Fruit fly (Drosophila melanogaster) whole organism, embryonic: ENCODE measurements around the gene CG12592.

Experiments used
- Abd-B ChIP-seq: fragments of 200-800 bp; sonication (Bioruptor generic); optimal IDR thresholded peaks from 2 replicates; lab custom pipeline; 2018; ENCODE audit warnings: missing biosample characterization, mild to moderate bottlenecking, missing genetic modification characterization, moderate library complexity
- Atf3 ChIP-seq: fragments of 200-800 bp; sonication (Bioruptor generic); optimal IDR thresholded peaks from 3 replicates; lab custom pipeline; 2016; ENCODE audit warnings: missing biosample characterization, missing genetic modification characterization
- CG11456 ChIP-seq: fragments of 200-800 bp; sonication (Bioruptor generic); IDR thresholded peaks from 3 replicates; pipeline ENCODE4 v1.3.6; 2022; ENCODE audit warnings: missing biosample characterization, missing genetic modification characterization
- CG12104 ChIP-seq: fragments of 200-800 bp; sonication (Bioruptor generic); optimal IDR thresholded peaks from 3 replicates; lab custom pipeline; 2016; ENCODE audit warnings: missing biosample characterization, missing genetic modification characterization
- CG12236 ChIP-seq: fragments of 200-800 bp; sonication (Bioruptor generic); optimal IDR thresholded peaks from 2 replicates; lab custom pipeline; 2016; ENCODE audit warnings: missing biosample characterization, missing genetic modification characterization
- CG12299 ChIP-seq: fragments of 200-800 bp; sonication (Bioruptor generic); optimal IDR thresholded peaks from 2 replicates; lab custom pipeline; 2018; ENCODE audit warnings: missing biosample characterization, mild to moderate bottlenecking, missing genetic modification characterization
- CG12942 ChIP-seq: fragments of 200-800 bp; sonication (Bioruptor generic); optimal IDR thresholded peaks from 3 replicates; lab custom pipeline; 2016; ENCODE audit warnings: missing biosample characterization, missing genetic modification characterization
- CG13894 ChIP-seq: fragments of 200-800 bp; sonication (Bioruptor generic); optimal IDR thresholded peaks from 3 replicates; lab custom pipeline; 2018; ENCODE audit warnings: missing biosample characterization, mild to moderate bottlenecking, missing genetic modification characterization, moderate library complexity
- CG15269 ChIP-seq: fragments of 200-800 bp; sonication (Bioruptor generic); optimal IDR thresholded peaks from 2 replicates; lab custom pipeline; 2018; ENCODE audit warnings: missing biosample characterization, mild to moderate bottlenecking, missing genetic modification characterization, moderate library complexity
- CG1529 ChIP-seq: fragments of 200-800 bp; sonication (Bioruptor generic); optimal IDR thresholded peaks from 3 replicates; lab custom pipeline; 2018; ENCODE audit warnings: missing biosample characterization, missing genetic modification characterization
- CG17802 ChIP-seq: fragments of 200-800 bp; sonication (Bioruptor generic); optimal IDR thresholded peaks from 2 replicates; lab custom pipeline; 2018; ENCODE audit warnings: missing biosample characterization, mild to moderate bottlenecking, missing genetic modification characterization, moderate library complexity
- CG18011 ChIP-seq: fragments of 200-800 bp; sonication (Bioruptor generic); optimal IDR thresholded peaks from 2 replicates; lab custom pipeline; 2017; ENCODE audit warnings: missing biosample characterization, missing genetic modification characterization, mild to moderate bottlenecking, moderate library complexity, missing genotype
- CG2678 ChIP-seq: fragments of 200-800 bp; sonication (Bioruptor generic); optimal IDR thresholded peaks from 3 replicates; lab custom pipeline; 2019; ENCODE audit warnings: missing biosample characterization, mild to moderate bottlenecking, missing genetic modification characterization, moderate library complexity
- CG30020 ChIP-seq: fragments of 200-800 bp; optimal IDR thresholded peaks from 2 replicates; lab custom pipeline; 2019; ENCODE audit warnings: missing biosample characterization, mild to moderate bottlenecking, missing genetic modification characterization, moderate library complexity
- CG30431 ChIP-seq: fragments of 200-800 bp; sonication (Bioruptor generic); optimal IDR thresholded peaks from 2 replicates; lab custom pipeline; 2017; ENCODE audit warnings: missing biosample characterization, missing genetic modification characterization
- CG3838 ChIP-seq: fragments of 200-800 bp; sonication (Bioruptor generic); optimal IDR thresholded peaks from 3 replicates; lab custom pipeline; 2016; ENCODE audit warnings: missing biosample characterization, missing genetic modification characterization
- CG3847 ChIP-seq: fragments of 200-800 bp; sonication (Bioruptor generic); IDR thresholded peaks from 2 replicates; pipeline ENCODE4 v1.3.6; 2022; ENCODE audit warnings: missing biosample characterization, missing genetic modification characterization
- CG43689 ChIP-seq: fragments of 200-800 bp; sonication (Bioruptor generic); IDR thresholded peaks from 2 replicates; pipeline ENCODE4 v1.3.6; 2022; ENCODE audit warnings: missing biosample characterization, missing genetic modification characterization
- CG4617 ChIP-seq: fragments of 200-800 bp; sonication (Bioruptor generic); optimal IDR thresholded peaks from 3 replicates; lab custom pipeline; 2016; ENCODE audit warnings: missing biosample characterization, missing genetic modification characterization, borderline replicate concordance
- CG4707 ChIP-seq: fragments of 200-800 bp; sonication (Bioruptor generic); optimal IDR thresholded peaks from 2 replicates; lab custom pipeline; 2018; ENCODE audit warnings: missing biosample characterization, mild to moderate bottlenecking, missing genetic modification characterization, moderate library complexity
- CG6272 ChIP-seq: fragments of 200-800 bp; sonication (Bioruptor generic); IDR thresholded peaks from 2 replicates; pipeline ENCODE4 v1.3.6; 2022; ENCODE audit warnings: missing biosample characterization, missing genetic modification characterization
- CG6854 ChIP-seq: fragments of 200-800 bp; sonication (Bioruptor generic); optimal IDR thresholded peaks from 3 replicates; lab custom pipeline; 2017; ENCODE audit warnings: missing biosample characterization, mild to moderate bottlenecking, missing genetic modification characterization
- CG9727 ChIP-seq: fragments of 200-800 bp; sonication (Bioruptor generic); optimal IDR thresholded peaks from 3 replicates; lab custom pipeline; 2017; ENCODE audit warnings: missing biosample characterization, mild to moderate bottlenecking, missing genetic modification characterization
- D ChIP-seq, 2 experiments: fragments of 200-800 bp in 1 of 2; fragments of >200 bp in 1 of 2; sonication (Bioruptor generic) in 1 of 2; optimal IDR thresholded peaks; 2 replicates in 1 of 2; 3 replicates in 1 of 2; lab custom pipeline; 2017; ENCODE audit warnings: mild to moderate bottlenecking in 1 of 2, missing biosample characterization in 1 of 2, missing genetic modification characterization in 1 of 2, missing genetic modification reagents in 1 of 2
- Ets65A ChIP-seq: fragments of 200-800 bp; sonication (Bioruptor generic); peaks from one replicate; lab custom pipeline; 2016; ENCODE audit warnings: missing biosample characterization, missing genetic modification characterization
- Fer2 ChIP-seq: fragments of 200-800 bp; sonication (Bioruptor generic); optimal IDR thresholded peaks from 2 replicates; lab custom pipeline; 2018; ENCODE audit warnings: missing biosample characterization, mild to moderate bottlenecking, missing genetic modification characterization, moderate library complexity
- HLHmδ ChIP-seq: fragments of 200-800 bp; sonication (Bioruptor generic); optimal IDR thresholded peaks from 2 replicates; lab custom pipeline; 2018; ENCODE audit warnings: missing biosample characterization, mild to moderate bottlenecking, missing genetic modification characterization, moderate library complexity
- HmgZ ChIP-seq: fragments of 200-800 bp; sonication (Bioruptor generic); optimal IDR thresholded peaks from 2 replicates; lab custom pipeline; 2018; ENCODE audit warnings: missing biosample characterization, mild to moderate bottlenecking, missing genetic modification characterization
- Hmr ChIP-seq: fragments of 200-800 bp; sonication (Bioruptor generic); optimal IDR thresholded peaks from 3 replicates; lab custom pipeline; 2017; ENCODE audit warnings: mild to moderate bottlenecking, missing biosample characterization, missing genetic modification reagents, missing genetic modification characterization
- Mad ChIP-seq: fragments of 200-800 bp; sonication (Bioruptor generic); optimal IDR thresholded peaks from 2 replicates; lab custom pipeline; 2016; ENCODE audit warnings: missing biosample characterization, missing genetic modification characterization
- NC2α ChIP-seq: fragments of 200-800 bp; sonication (Bioruptor generic); optimal IDR thresholded peaks from 2 replicates; lab custom pipeline; 2016; ENCODE audit warnings: missing biosample characterization, missing genetic modification characterization
- Neu2 ChIP-seq: fragments of 200-800 bp; sonication (Bioruptor generic); optimal IDR thresholded peaks from 3 replicates; lab custom pipeline; 2016; ENCODE audit warnings: missing biosample characterization, missing genetic modification characterization, borderline replicate concordance
- PHDP ChIP-seq: fragments of 200-800 bp; sonication (Bioruptor generic); optimal IDR thresholded peaks from 3 replicates; lab custom pipeline; 2018; ENCODE audit warnings: missing biosample characterization, mild to moderate bottlenecking, missing genetic modification characterization, moderate library complexity
- Rfx ChIP-seq: fragments of 200-800 bp; sonication (Bioruptor generic); IDR thresholded peaks from 2 replicates; pipeline ENCODE4 v1.3.6; 2022; ENCODE audit warnings: missing biosample characterization, missing genetic modification characterization
- Stat92E ChIP-seq, 3 experiments: fragments of >200 bp in 2 of 3; fragments of 200-800 bp in 1 of 3; sonication (Bioruptor generic) in 1 of 3; optimal IDR thresholded peaks; 2 replicates each; lab custom pipeline; 2017 to 2019; ENCODE audit warnings: missing biosample characterization in 3 of 3, missing genetic modification characterization in 3 of 3, mild to moderate bottlenecking in 1 of 3, moderate library complexity in 1 of 3
- TFAM ChIP-seq: fragments of 200-800 bp; sonication (Bioruptor generic); optimal IDR thresholded peaks from 2 replicates; lab custom pipeline; 2017; ENCODE audit warnings: missing biosample characterization, missing genetic modification characterization, inconsistent platforms
- ap ChIP-seq: fragments of 200-800 bp; sonication (Bioruptor generic); IDR thresholded peaks from 2 replicates; pipeline ENCODE4 v1.3.6; 2022; ENCODE audit warnings: missing biosample characterization, missing genetic modification characterization
- caup ChIP-seq: fragments of 200-800 bp; sonication (Bioruptor generic); optimal IDR thresholded peaks from 3 replicates; lab custom pipeline; 2017; ENCODE audit warnings: missing biosample characterization, mild to moderate bottlenecking, missing genetic modification characterization, moderate library complexity; ENCODE audit not compliant: severe bottlenecking
- chif ChIP-seq, 2 experiments: fragments of 200-800 bp; sonication (Bioruptor generic); optimal IDR thresholded peaks; 3 replicates each; lab custom pipeline; 2016; ENCODE audit warnings: missing biosample characterization in 2 of 2, missing genetic modification characterization in 2 of 2
- croc ChIP-seq: fragments of 200-800 bp; sonication (Bioruptor generic); conservative IDR thresholded peaks from 3 replicates; pipeline ENCODE4 v1.3.6; 2022; ENCODE audit warnings: missing biosample characterization, missing genetic modification characterization
- disco-r ChIP-seq: fragments of 200-800 bp; sonication (Bioruptor generic); optimal IDR thresholded peaks from 2 replicates; lab custom pipeline; 2016; ENCODE audit warnings: missing biosample characterization, missing genetic modification characterization
- dysf ChIP-seq: fragments of 200-800 bp; sonication (Bioruptor generic); IDR thresholded peaks from 3 replicates; pipeline ENCODE4 v1.3.6; 2022; ENCODE audit warnings: missing biosample characterization, missing genetic modification characterization
- jumu ChIP-seq: fragments of 200-800 bp; sonication (Bioruptor generic); optimal IDR thresholded peaks from 3 replicates; lab custom pipeline; 2016; ENCODE audit warnings: missing biosample characterization, missing genetic modification characterization
- kay ChIP-seq: fragments of 200-800 bp; sonication (Bioruptor generic); optimal IDR thresholded peaks from 2 replicates; lab custom pipeline; 2016; ENCODE audit warnings: missing biosample characterization, missing genetic modification characterization
- p53 ChIP-seq: fragments of 200-800 bp; sonication (Bioruptor generic); optimal IDR thresholded peaks from 2 replicates; lab custom pipeline; 2016; ENCODE audit warnings: missing biosample characterization, missing genetic modification characterization
- pb ChIP-seq: fragments of 200-800 bp; sonication (Bioruptor generic); optimal IDR thresholded peaks from 3 replicates; lab custom pipeline; 2016; ENCODE audit warnings: missing biosample characterization, missing genetic modification characterization
- peb ChIP-seq: fragments of 200-800 bp; sonication (Bioruptor generic); IDR thresholded peaks from 2 replicates; pipeline ENCODE4 v1.3.6; 2022; ENCODE audit warnings: missing biosample characterization, missing genetic modification characterization
- scrt ChIP-seq: fragments of 200-800 bp; sonication (Bioruptor generic); optimal IDR thresholded peaks from 2 replicates; lab custom pipeline; 2018; ENCODE audit warnings: missing biosample characterization, mild to moderate bottlenecking, missing genetic modification characterization, moderate library complexity

Gene CG12592

dm6 chr3R:10356563-10357363 lies 18.6 kb downstream of the CG12592 start (continued):
- no peak for TF ChIP-seq CG43689
- peak; percentile 79 for TF ChIP-seq jumu (GFP tag; lab: Kevin White, UChicago)
- peak; percentile 77 for TF ChIP-seq caup
- TF ChIP-seq NC2α, result peak; percentile 14
- TF ChIP-seq CG12942 (GFP tag; lab: Kevin White, UChicago), result peak; percentile 51
- peak; percentile 76 for TF ChIP-seq disco-r (GFP tag; lab: Kevin White, UChicago)
- TF ChIP-seq croc (GFP tag; lab: Robert Waterston, UW), result peak; percentile 71
- peak; percentile 90 for TF ChIP-seq CG2678 (tag; lab: Kevin White, UChicago)
- TF ChIP-seq CG3847 (GFP tag; lab: Robert Waterston, UW), result no peak
- peak; percentile 86 for TF ChIP-seq Hmr
- no peak for TF ChIP-seq HLHmδ (GFP tag; lab: Kevin White, UChicago)
- peak; percentile 81 for TF ChIP-seq CG6854
- peak; percentile 93 for TF ChIP-seq CG9727 (GFP tag; lab: Kevin White, UChicago)
- peak; percentile 83 for TF ChIP-seq PHDP
- TF ChIP-seq scrt (GFP tag; lab: Kevin White, UChicago), result peak; percentile 59
- TF ChIP-seq TFAM (GFP tag; lab: Kevin White, UChicago), result peak; percentile 24
- TF ChIP-seq ap, result no peak
- peak; percentile 79 for TF ChIP-seq CG15269 (tag; lab: Kevin White, UChicago)
- no peak for TF ChIP-seq CG11456 (GFP tag; lab: Robert Waterston, UW)
- TF ChIP-seq CG13894 (tag; lab: Kevin White, UChicago), result peak; percentile 97
- TF ChIP-seq CG3838 (GFP tag; lab: Kevin White, UChicago), result peak; percentile 79
- TF ChIP-seq Atf3 (GFP tag; lab: Kevin White, UChicago), result peak; percentile 72
- no peak for TF ChIP-seq Stat92E (GFP tag; optimal IDR thresholded peaks at IDR 0.05; lab: Kevin White, UChicago)
- TF ChIP-seq CG18011 (GFP tag; lab: Kevin White, UChicago), result peak; percentile 46
- peak; percentile 74 for TF ChIP-seq Ets65A (GFP tag; lab: Kevin White, UChicago)
- peak; percentile 25 for TF ChIP-seq CG30020 (tag; lab: Kevin White, UChicago)
- TF ChIP-seq Neu2, result peak; percentile 15
- TF ChIP-seq CG12104 (GFP tag; lab: Kevin White, UChicago), result peak; percentile 81
- peak; percentile 80 for TF ChIP-seq CG12236 (GFP tag; lab: Kevin White, UChicago)
- TF ChIP-seq Fer2 (tag; lab: Kevin White, UChicago), result peak; percentile 46
- peak; percentile 20 for TF ChIP-seq Mad (GFP tag; lab: Kevin White, UChicago)
- TF ChIP-seq Rfx (GFP tag; lab: Robert Waterston, UW), result no peak
- TF ChIP-seq HmgZ (tag; lab: Kevin White, UChicago), result peak; percentile 42
- TF ChIP-seq CG4617 (GFP tag; lab: Kevin White, UChicago), result peak; percentile 56
- peak; percentile 63 for TF ChIP-seq kay
- no peak for TF ChIP-seq peb (GFP tag; lab: Robert Waterston, UW)
- TF ChIP-seq pb (GFP tag; lab: Kevin White, UChicago), result peak; percentile 66
- peak; percentile 29 for TF ChIP-seq Abd-B
- peak; percentile 70 for TF ChIP-seq CG1529
- TF ChIP-seq dysf (GFP tag; lab: Robert Waterston, UW), result no peak
- no peak for TF ChIP-seq D (optimal IDR thresholded peaks at IDR 0.05; lab: Kevin White, UChicago)
- peak; percentile 67 for TF ChIP-seq D (GFP tag; optimal IDR thresholded peaks at IDR 0.05; lab: Kevin White, UChicago)
- peak; percentile 40 for TF ChIP-seq CG6272 (GFP tag; lab: Robert Waterston, UW)
- TF ChIP-seq p53, result peak; percentile 66
- TF ChIP-seq CG4707 (GFP tag; lab: Kevin White, UChicago), result no peak
- peak; percentile 71 for TF ChIP-seq CG12299 (tag; lab: Kevin White, UChicago)
- TF ChIP-seq CG17802 (tag; lab: Kevin White, UChicago), result peak; percentile 41
- peak; percentile 63 for TF ChIP-seq CG30431 (GFP tag; lab: Kevin White, UChicago)
- peak; percentile 59 to 74 for TF ChIP-seq chif (GFP tag; optimal IDR thresholded peaks at IDR 0.05; lab: Kevin White, UChicago)
